Worm (Caenorhabditis elegans) whole organism, young adult: Measurements from ENCODE around the gene T19D12.6.

Source experiments
- D2030.7 ChIP-seq: fragments of 200-800 bp; sonication (Bioruptor generic); IDR thresholded peaks from 2 replicates; pipeline ENCODE4 v1.3.6; 2022; ENCODE audit warnings: missing genetic modification reagents, missing genetic modification characterization, missing compliant biosample characterization
- F22D6.2 ChIP-seq: sonication (generic microtip); optimal IDR thresholded peaks from 2 replicates; lab custom pipeline; 2016; ENCODE audit warnings: mild to moderate bottlenecking, missing genetic modification characterization, missing compliant biosample characterization
- F49E8.2 ChIP-seq: sonication (generic microtip); optimal IDR thresholded peaks from 3 replicates; lab custom pipeline; 2017; ENCODE audit warnings: missing genetic modification characterization, mild to moderate bottlenecking, missing compliant biosample characterization, antibody characterized with exemption, moderate library complexity; ENCODE audit not compliant: insufficient read depth
- F57A8.1 ChIP-seq: fragments of 200-800 bp; sonication (Bioruptor generic); optimal IDR thresholded peaks from 2 replicates; lab custom pipeline; 2018; ENCODE audit warnings: mild to moderate bottlenecking, missing genetic modification characterization, moderate library complexity, missing compliant biosample characterization
- Y53F4B.3 ChIP-seq: fragments of 200-800 bp; sonication (Bioruptor generic); IDR thresholded peaks from 2 replicates; pipeline ENCODE4 v1.3.6; 2022; ENCODE audit warnings: missing genetic modification reagents, missing genetic modification characterization, missing compliant biosample characterization
- Y53G8AR.9 ChIP-seq: fragments of 200-800 bp; sonication (Bioruptor generic); conservative IDR thresholded peaks from 2 replicates; pipeline ENCODE4 v1.3.6; 2022; ENCODE audit warnings: missing genetic modification reagents, missing genetic modification characterization, missing compliant biosample characterization
- Y56A3A.18 ChIP-seq: fragments of 200-800 bp; sonication (Bioruptor generic); IDR thresholded peaks from 2 replicates; pipeline ENCODE4 v1.3.6; 2022; ENCODE audit warnings: missing genetic modification reagents, missing genetic modification characterization, missing compliant biosample characterization
- Y95B8A.8 ChIP-seq: fragments of 200-800 bp; sonication (Bioruptor generic); IDR thresholded peaks from 2 replicates; pipeline ENCODE4 v1.3.6; 2022; ENCODE audit warnings: missing genetic modification reagents, missing genetic modification characterization, missing compliant biosample characterization
- ZK185.1 ChIP-seq: sonication (generic microtip); optimal IDR thresholded peaks from 2 replicates; lab custom pipeline; 2016; ENCODE audit warnings: mild to moderate bottlenecking, missing genetic modification characterization, missing compliant biosample characterization; ENCODE audit not compliant: poor library complexity, severe bottlenecking
- aptf-3 ChIP-seq: fragments of 200-800 bp; sonication (Bioruptor generic); IDR thresholded peaks from 2 replicates; pipeline ENCODE4 v1.3.6; 2022; ENCODE audit warnings: missing genetic modification characterization, missing compliant biosample characterization
- attf-3 ChIP-seq: fragments of 200-800 bp; sonication (Bioruptor generic); conservative IDR thresholded peaks from 2 replicates; pipeline ENCODE4 v1.3.6; 2022; ENCODE audit warnings: missing genetic modification reagents, missing genetic modification characterization, missing compliant biosample characterization
- attf-5 ChIP-seq: fragments of 200-800 bp; sonication (Bioruptor generic); optimal IDR thresholded peaks from 2 replicates; lab custom pipeline; 2018; ENCODE audit warnings: mild to moderate bottlenecking, missing genetic modification characterization, missing compliant biosample characterization
- attf-6 ChIP-seq: fragments of 200-800 bp; sonication (Bioruptor generic); IDR thresholded peaks from 2 replicates; pipeline ENCODE4 v1.3.6; 2022; ENCODE audit warnings: missing genetic modification reagents, missing genetic modification characterization, missing compliant biosample characterization
- cebp-2 ChIP-seq: fragments of 200-800 bp; sonication (Bioruptor generic); IDR thresholded peaks from 2 replicates; pipeline ENCODE4 v1.3.6; 2022; ENCODE audit warnings: missing genetic modification characterization, missing compliant biosample characterization
- ceh-100 ChIP-seq: fragments of 200-800 bp; sonication (Bioruptor generic); IDR thresholded peaks from 2 replicates; pipeline ENCODE4 v1.3.6; 2022; ENCODE audit warnings: missing genetic modification reagents, missing genetic modification characterization, missing compliant biosample characterization
- ceh-27 ChIP-seq: fragments of 200-800 bp; sonication (Bioruptor generic); optimal IDR thresholded peaks from 2 replicates; lab custom pipeline; 2018; ENCODE audit warnings: mild to moderate bottlenecking, missing genetic modification characterization, moderate library complexity, missing compliant biosample characterization
- ceh-91 ChIP-seq: fragments of 200-800 bp; sonication (Bioruptor generic); IDR thresholded peaks from 2 replicates; pipeline ENCODE4 v1.3.6; 2022; ENCODE audit warnings: missing genetic modification reagents, missing genetic modification characterization, missing compliant biosample characterization
- chd-7 ChIP-seq: sonication (generic microtip); optimal IDR thresholded peaks from 2 replicates; lab custom pipeline; 2016; ENCODE audit warnings: mild to moderate bottlenecking, missing genetic modification characterization, moderate library complexity, missing compliant biosample characterization
- dpl-1 ChIP-seq: fragments of 150-350 bp; optimal IDR thresholded peaks from 2 replicates; lab custom pipeline; 2014; ENCODE audit warnings: missing biosample characterization, missing genetic modification reagents, missing genetic modification characterization
- efl-1 ChIP-seq: fragments of 150-350 bp; optimal IDR thresholded peaks from 2 replicates; lab custom pipeline; 2014; ENCODE audit warnings: missing biosample characterization, missing genetic modification reagents, missing genetic modification characterization
- ekl-4 ChIP-seq: fragments of 200-800 bp; sonication (Bioruptor generic); IDR thresholded peaks from 2 replicates; pipeline ENCODE4 v1.3.6; 2022; ENCODE audit warnings: missing genetic modification reagents, missing genetic modification characterization, missing compliant biosample characterization
- hlh-12 ChIP-seq: sonication (generic microtip); optimal IDR thresholded peaks from 2 replicates; lab custom pipeline; 2016; ENCODE audit warnings: missing genetic modification characterization, missing compliant biosample characterization
- hlh-26 ChIP-seq: fragments of 200-800 bp; sonication (Bioruptor generic); conservative IDR thresholded peaks from 2 replicates; pipeline ENCODE4 v1.3.6; 2022; ENCODE audit warnings: missing genetic modification reagents, missing genetic modification characterization, missing compliant biosample characterization
- hmg-1.2 ChIP-seq: fragments of 200-800 bp; sonication (Bioruptor generic); IDR thresholded peaks from 2 replicates; pipeline ENCODE4 v1.3.6; 2022; ENCODE audit warnings: missing genetic modification reagents, missing genetic modification characterization, missing compliant biosample characterization
- lag-1 ChIP-seq: fragments of 200-800 bp; sonication (Bioruptor generic); IDR thresholded peaks from 2 replicates; pipeline ENCODE4 v1.3.6; 2022; ENCODE audit warnings: missing genetic modification reagents, missing genetic modification characterization, missing compliant biosample characterization
- let-607 ChIP-seq, 2 experiments: fragments of 200-800 bp in 1 of 2; sonication (Bioruptor generic) in 1 of 2; sonication (generic microtip) in 1 of 2; optimal IDR thresholded peaks; 2 replicates each; lab custom pipeline; 2016 to 2018; ENCODE audit warnings: mild to moderate bottlenecking in 2 of 2, missing compliant biosample characterization in 2 of 2, missing genetic modification characterization in 2 of 2, moderate library complexity in 2 of 2, missing genotype in 1 of 2
- lin-26 ChIP-seq: fragments of 200-800 bp; sonication (Bioruptor generic); IDR thresholded peaks from 2 replicates; pipeline ENCODE4 v1.3.6; 2022; ENCODE audit warnings: missing genetic modification reagents, missing genetic modification characterization, missing compliant biosample characterization
- lir-1 ChIP-seq: fragments of 200-800 bp; sonication (Bioruptor generic); conservative IDR thresholded peaks from 2 replicates; pipeline ENCODE4 v1.3.6; 2022; ENCODE audit warnings: missing genetic modification reagents, missing genetic modification characterization, missing compliant biosample characterization
- lsl-1 ChIP-seq: fragments of 200-800 bp; sonication (Bioruptor generic); optimal IDR thresholded peaks from 2 replicates; lab custom pipeline; 2018; ENCODE audit warnings: mild to moderate bottlenecking, missing genetic modification characterization, moderate library complexity, missing compliant biosample characterization
- lsy-27 ChIP-seq: sonication (generic microtip); optimal IDR thresholded peaks from 2 replicates; lab custom pipeline; 2017; ENCODE audit warnings: missing genetic modification characterization, mild to moderate bottlenecking, missing compliant biosample characterization, antibody characterized with exemption, missing genotype, borderline replicate concordance; ENCODE audit not compliant: insufficient read depth
- mes-4 ChIP-seq: sonication (generic microtip); optimal IDR thresholded peaks from 2 replicates; lab custom pipeline; 2016; ENCODE audit warnings: missing genotype, missing genetic modification characterization, missing compliant biosample characterization
- mxl-1 ChIP-seq: sonication (generic microtip); optimal IDR thresholded peaks from 2 replicates; lab custom pipeline; 2016; ENCODE audit warnings: missing genetic modification characterization, missing compliant biosample characterization
- nfya-1 ChIP-seq: sonication (generic microtip); optimal IDR thresholded peaks from 2 replicates; lab custom pipeline; 2017; ENCODE audit warnings: antibody characterized with exemption, missing compliant biosample characterization, missing genetic modification characterization, borderline replicate concordance; ENCODE audit not compliant: insufficient read depth
- nfyb-1 ChIP-seq: fragments of 200-800 bp; sonication (Bioruptor generic); IDR thresholded peaks from 2 replicates; pipeline ENCODE4 v1.3.6; 2022; ENCODE audit warnings: missing genetic modification reagents, missing genetic modification characterization, missing compliant biosample characterization
- pha-4 ChIP-seq: fragments of 150-350 bp; sonication (generic microtip); optimal IDR thresholded peaks from 2 replicates; lab custom pipeline; 2014; ENCODE audit warnings: missing biosample characterization, missing genetic modification reagents, missing genetic modification characterization
- rcor-1 ChIP-seq: fragments of 200-800 bp; sonication (Bioruptor generic); IDR thresholded peaks from 2 replicates; pipeline ENCODE4 v1.3.6; 2022; ENCODE audit warnings: missing genetic modification reagents, missing genetic modification characterization, missing compliant biosample characterization
- sdz-38 ChIP-seq: sonication (generic microtip); optimal IDR thresholded peaks from 2 replicates; lab custom pipeline; 2016; ENCODE audit warnings: missing genotype, missing genetic modification characterization, missing compliant biosample characterization
- snpc-1.1 ChIP-seq: sonication (generic microtip); optimal IDR thresholded peaks from 2 replicates; lab custom pipeline; 2017; ENCODE audit warnings: missing genetic modification characterization, mild to moderate bottlenecking, missing compliant biosample characterization, antibody characterized with exemption, moderate library complexity, missing genotype, missing genetic modification reagents; ENCODE audit not compliant: insufficient read depth
- snpc-3.4 ChIP-seq: sonication (generic microtip); optimal IDR thresholded peaks from 2 replicates; lab custom pipeline; 2017; ENCODE audit warnings: missing genetic modification characterization, mild to moderate bottlenecking, missing compliant biosample characterization, antibody characterized with exemption, moderate library complexity, missing genotype, missing genetic modification reagents
- unc-130 ChIP-seq: sonication (generic microtip); optimal IDR thresholded peaks from 2 replicates; lab custom pipeline; 2016; ENCODE audit warnings: missing genetic modification reagents, missing genetic modification characterization, missing compliant biosample characterization
- unc-62 ChIP-seq: fragments of 150-350 bp; optimal IDR thresholded peaks from 2 replicates; lab custom pipeline; 2014; ENCODE audit warnings: missing biosample characterization, missing genetic modification reagents, missing genetic modification characterization
- zfh-2 ChIP-seq: fragments of 200-800 bp; sonication (Bioruptor generic); conservative IDR thresholded peaks from 2 replicates; pipeline ENCODE4 v1.3.6; 2022; ENCODE audit warnings: missing genetic modification reagents, missing genetic modification characterization, missing compliant biosample characterization
- zim-3 ChIP-seq: sonication (generic microtip); optimal IDR thresholded peaks from 2 replicates; lab custom pipeline; 2017; ENCODE audit warnings: mild to moderate bottlenecking, missing genetic modification characterization, moderate library complexity, missing compliant biosample characterization
- ztf-18 ChIP-seq: sonication (generic microtip); optimal IDR thresholded peaks from 2 replicates; lab custom pipeline; 2016; ENCODE audit warnings: missing genotype, mild to moderate bottlenecking, missing genetic modification characterization, missing compliant biosample characterization
- ztf-25 ChIP-seq: fragments of 200-800 bp; sonication (Bioruptor generic); IDR thresholded peaks from 2 replicates; pipeline ENCODE4 v1.3.6; 2022; ENCODE audit warnings: missing genetic modification reagents, missing genetic modification characterization, missing compliant biosample characterization
- ztf-6 ChIP-seq: fragments of 200-800 bp; sonication (Bioruptor generic); IDR thresholded peaks from 2 replicates; pipeline ENCODE4 v1.3.6; 2022; ENCODE audit warnings: missing genetic modification reagents, missing genetic modification characterization, missing compliant biosample characterization

Gene T19D12.6

ce11 chrII:6588605-6589292, 54.2 kb downstream of the T19D12.6 start, which contains the start of gene icd-1 (continued):
- peak; percentile 53 to 80 for TF ChIP-seq let-607 (tag; optimal IDR thresholded peaks at IDR 0.05; lab: Kevin White, UChicago)
- TF ChIP-seq F49E8.2 (tag; lab: Kevin White, UChicago): peak; percentile 96
- peak; percentile 70 for TF ChIP-seq ztf-18
- 0 out of 2 replicates have a peak, but pooled peaks have one; percentile 37 for TF ChIP-seq ztf-6 (GFP tag; lab: Robert Waterston, UW)
- peak; percentile 73 for TF ChIP-seq chd-7 (tag; lab: Kevin White, UChicago)
- 0 out of 2 replicates have a peak, but pooled peaks have one; percentile 19 for TF ChIP-seq Y56A3A.18 (GFP tag; lab: Robert Waterston, UW)
- TF ChIP-seq ZK185.1: peak; percentile 86
- TF ChIP-seq zfh-2 (GFP tag; lab: Robert Waterston, UW): peak; percentile 84
- TF ChIP-seq D2030.7 (GFP tag; lab: Robert Waterston, UW): peak; percentile 89
- TF ChIP-seq lsl-1 (GFP tag; lab: Kevin White, UChicago): peak; percentile 81
- peak; percentile 97 for TF ChIP-seq ekl-4 (GFP tag; lab: Robert Waterston, UW)
- peak; percentile 64 for TF ChIP-seq efl-1
- no peak for TF ChIP-seq ztf-25 (GFP tag; lab: Robert Waterston, UW)
- peak; percentile 45; the same call in 1 of the 2 replicates for TF ChIP-seq lin-26 (GFP tag; lab: Robert Waterston, UW)
- TF ChIP-seq aptf-3: no peak
- TF ChIP-seq lsy-27 (tag; lab: Kevin White, UChicago): no peak
- TF ChIP-seq attf-5 (GFP tag; lab: Kevin White, UChicago): peak; percentile 97
- no peak for TF ChIP-seq mxl-1
- peak; percentile 95 for TF ChIP-seq unc-62 (GFP tag; lab: Kevin White, UChicago)
- TF ChIP-seq attf-3 (GFP tag; lab: Robert Waterston, UW): peak; percentile 72; the same call in 1 of the 2 replicates
- no peak for TF ChIP-seq sdz-38
- peak; percentile 99 for TF ChIP-seq hmg-1.2 (GFP tag; lab: Robert Waterston, UW)
- TF ChIP-seq F22D6.2 (tag; lab: Kevin White, UChicago): peak; percentile 48
- TF ChIP-seq zim-3 (tag; lab: Kevin White, UChicago): peak; percentile 44
- peak; percentile 85 for TF ChIP-seq ceh-27
- TF ChIP-seq unc-130 (GFP tag; lab: Kevin White, UChicago): peak; percentile 88
- 0 out of 2 replicates have a peak, but pooled peaks have one; percentile 10 for TF ChIP-seq Y53F4B.3 (GFP tag; lab: Robert Waterston, UW)
- TF ChIP-seq ceh-91 (GFP tag; lab: Robert Waterston, UW): peak; percentile 78
- peak; percentile 94 for TF ChIP-seq nfyb-1 (GFP tag; lab: Robert Waterston, UW)
- peak; percentile 83 for TF ChIP-seq Y95B8A.8 (GFP tag; lab: Robert Waterston, UW)
- TF ChIP-seq attf-6 (GFP tag; lab: Robert Waterston, UW): peak; percentile 61; the same call in 1 of the 2 replicates
- no peak for TF ChIP-seq F57A8.1 (GFP tag; lab: Kevin White, UChicago)
- peak; percentile 85 for TF ChIP-seq lir-1 (GFP tag; lab: Robert Waterston, UW)
- peak; percentile 86 for TF ChIP-seq ceh-100
- TF ChIP-seq nfya-1 (tag; lab: Kevin White, UChicago): no peak
- no peak for TF ChIP-seq hlh-12
- no peak for TF ChIP-seq pha-4 (tag; lab: Kevin White, UChicago)
- TF ChIP-seq hlh-26 (GFP tag; lab: Robert Waterston, UW): no peak
- peak; percentile 92 for TF ChIP-seq Y53G8AR.9
- TF ChIP-seq snpc-3.4: peak; percentile 96
- TF ChIP-seq dpl-1 (GFP tag; lab: Kevin White, UChicago): peak; percentile 36
- TF ChIP-seq rcor-1: peak; percentile 93
- no peak for TF ChIP-seq mes-4 (tag; lab: Kevin White, UChicago)
- TF ChIP-seq snpc-1.1 (tag; lab: Kevin White, UChicago): peak; percentile 77
- no peak for TF ChIP-seq lag-1 (GFP tag; lab: Robert Waterston, UW)
- TF ChIP-seq cebp-2 (GFP tag; lab: Robert Waterston, UW): 0 out of 2 replicates have a peak, but pooled peaks have one; percentile 55
